Fruit fly (Drosophila melanogaster) whole organism, adult: ENCODE data around the gene CG31793.

Experiments
- CG11617 ChIP-seq: fragments of 200-800 bp; sonication (Bioruptor generic); optimal IDR thresholded peaks from 2 replicates; lab custom pipeline; 2017; ENCODE audit warnings: mild to moderate bottlenecking, missing biosample characterization, missing genetic modification reagents, missing genetic modification characterization
- CG12768 ChIP-seq: fragments of 200-800 bp; sonication (Bioruptor generic); optimal IDR thresholded peaks from 2 replicates; lab custom pipeline; 2017; ENCODE audit warnings: missing biosample characterization, missing genetic modification characterization, mild to moderate bottlenecking, moderate library complexity, missing genetic modification reagents
- CG14711 ChIP-seq: fragments of 200-800 bp; sonication (Bioruptor generic); optimal IDR thresholded peaks from 2 replicates; lab custom pipeline; 2018; ENCODE audit warnings: missing biosample characterization, mild to moderate bottlenecking, missing genetic modification characterization, moderate library complexity
- CG1620 ChIP-seq: fragments of 200-800 bp; sonication (Bioruptor generic); optimal IDR thresholded peaks from 2 replicates; lab custom pipeline; 2016; ENCODE audit warnings: missing biosample characterization, missing genetic modification characterization
- CG33017 ChIP-seq: fragments of 200-800 bp; sonication (Bioruptor generic); optimal IDR thresholded peaks from 2 replicates; lab custom pipeline; 2018; ENCODE audit warnings: missing biosample characterization, mild to moderate bottlenecking, missing genetic modification characterization, moderate library complexity
- CG5204 ChIP-seq: fragments of 200-800 bp; sonication (Bioruptor generic); optimal IDR thresholded peaks from 2 replicates; lab custom pipeline; 2016; ENCODE audit warnings: missing biosample characterization, missing genetic modification characterization
- CG7045 ChIP-seq: fragments of 200-800 bp; sonication (Bioruptor generic); optimal IDR thresholded peaks from 2 replicates; lab custom pipeline; 2017; ENCODE audit warnings: missing biosample characterization, mild to moderate bottlenecking, missing genetic modification characterization
- CG7101 ChIP-seq: fragments of 200-800 bp; sonication (Bioruptor generic); optimal IDR thresholded peaks from 2 replicates; lab custom pipeline; 2018; ENCODE audit warnings: missing biosample characterization, mild to moderate bottlenecking, missing genetic modification characterization, moderate library complexity
- Clk ChIP-seq: fragments of 200-800 bp; sonication (Bioruptor generic); optimal IDR thresholded peaks from 2 replicates; lab custom pipeline; 2017; ENCODE audit warnings: missing biosample characterization, missing genetic modification characterization
- Crg-1 ChIP-seq: fragments of 200-800 bp; sonication (Bioruptor generic); optimal IDR thresholded peaks from 2 replicates; lab custom pipeline; 2016; ENCODE audit warnings: missing biosample characterization, missing genetic modification characterization
- Hr96 ChIP-seq: fragments of 200-800 bp; sonication (Bioruptor generic); optimal IDR thresholded peaks from 2 replicates; lab custom pipeline; 2016; ENCODE audit warnings: missing biosample characterization, missing genetic modification characterization
- Mnt ChIP-seq: fragments of 200-800 bp; sonication (Bioruptor generic); optimal IDR thresholded peaks from 2 replicates; lab custom pipeline; 2016; ENCODE audit warnings: missing biosample characterization, mild to moderate bottlenecking, missing genetic modification characterization
- bab1 ChIP-seq: fragments of 200-800 bp; sonication (Bioruptor generic); optimal IDR thresholded peaks from 3 replicates; lab custom pipeline; 2019; ENCODE audit warnings: missing biosample characterization, mild to moderate bottlenecking, missing genetic modification characterization, moderate library complexity
- cic ChIP-seq: fragments of 200-800 bp; sonication (Bioruptor generic); optimal IDR thresholded peaks from 2 replicates; lab custom pipeline; 2017; ENCODE audit warnings: missing biosample characterization, mild to moderate bottlenecking, missing genetic modification characterization, moderate library complexity
- cnc ChIP-seq, 2 experiments: fragments of >200 bp; optimal IDR thresholded peaks; 2 replicates each; lab custom pipeline; 2017
- kay ChIP-seq: fragments of 200-800 bp; sonication (Bioruptor generic); peaks from one replicate; lab custom pipeline; 2016; ENCODE audit warnings: missing biosample characterization, missing genetic modification characterization, borderline replicate concordance
- ovo ChIP-seq: fragments of 200-800 bp; sonication (Bioruptor generic); optimal IDR thresholded peaks from 2 replicates; lab custom pipeline; 2016; ENCODE audit warnings: missing biosample characterization, missing genetic modification characterization
- pad ChIP-seq: fragments of 200-800 bp; sonication (Bioruptor generic); optimal IDR thresholded peaks from 3 replicates; lab custom pipeline; 2017; ENCODE audit warnings: missing biosample characterization, missing genetic modification characterization, mild to moderate bottlenecking, moderate library complexity, missing genetic modification reagents
- tj ChIP-seq: fragments of 200-800 bp; sonication (Bioruptor generic); optimal IDR thresholded peaks from 3 replicates; lab custom pipeline; 2017; ENCODE audit warnings: missing biosample characterization, mild to moderate bottlenecking, missing genetic modification characterization, moderate library complexity
- toe ChIP-seq: fragments of 200-800 bp; sonication (Bioruptor generic); optimal IDR thresholded peaks from 2 replicates; lab custom pipeline; 2016; ENCODE audit warnings: missing biosample characterization, missing genetic modification characterization

Gene CG31793

dm6 chr2L:18974063-18974779 lies 28.9 kb upstream of the CG31793 start, which contains the start of the genes L2HGDH and CG10431:
L2HGDH (minus strand) TSS chr2L:18974448.
CG10431 (plus strand) TSS chr2L:18974710.
- TF ChIP-seq bab1 (GFP tag; lab: Kevin White, UChicago) (peak; percentile 47), CG33017 (peak; percentile 63), tj (GFP tag; lab: Kevin White, UChicago) (peak; percentile 76), CG7101 (peak; percentile 78), CG1620 (GFP tag; lab: Kevin White, UChicago) (peak; percentile 59), Hr96 (GFP tag; lab: Kevin White, UChicago) (peak; percentile 60), pad (GFP tag; lab: Kevin White, UChicago) (peak; percentile 73), CG11617 (peak; percentile 83), CG14711 (tag; lab: Kevin White, UChicago) (peak; percentile 68), Clk (GFP tag; lab: Kevin White, UChicago) (peak; percentile 57), CG12768 (GFP tag; lab: Kevin White, UChicago) (peak; percentile 80), kay (GFP tag; lab: Kevin White, UChicago) (no peak), cic (GFP tag; lab: Kevin White, UChicago) (peak; percentile 84), CG7045 (GFP tag; lab: Kevin White, UChicago) (peak; percentile 56), toe (GFP tag; lab: Kevin White, UChicago) (peak; percentile 83), ovo (peak; percentile 81), cnc (optimal IDR thresholded peaks at IDR 0.05; lab: Kevin White, UChicago) (no peak), Crg-1 (GFP tag; lab: Kevin White, UChicago) (peak; percentile 77), CG5204 (GFP tag; lab: Kevin White, UChicago) (no peak), Mnt (GFP tag; lab: Kevin White, UChicago) (peak; percentile 80)

DNA sequence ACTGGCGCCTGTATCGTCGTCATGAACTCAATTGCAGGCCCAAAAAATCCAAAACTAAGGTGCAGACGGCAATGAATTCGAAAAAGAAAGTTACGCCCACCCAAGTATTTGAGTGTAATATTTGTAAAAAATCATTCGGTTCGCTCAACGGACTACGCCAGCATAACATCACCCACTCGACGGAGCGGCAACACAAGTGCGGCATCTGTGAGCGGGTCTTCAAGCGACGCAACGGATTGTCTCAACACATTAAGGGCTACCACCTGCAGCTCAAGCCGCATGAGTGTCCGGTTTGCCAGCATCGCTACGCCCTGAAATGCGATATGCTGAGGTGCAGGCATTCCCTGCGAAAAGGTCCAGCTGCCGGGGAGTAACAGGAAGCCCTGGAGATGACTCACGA lies 26.4 kb upstream of the CG31793 start:
- TF ChIP-seq CG11617 (no peak), pad (GFP tag; lab: Kevin White, UChicago) (no peak), CG7045 (GFP tag; lab: Kevin White, UChicago) (no peak), CG14711 (tag; lab: Kevin White, UChicago) (no peak), CG5204 (GFP tag; lab: Kevin White, UChicago) (no peak), ovo (no peak)

dm6 chr2L:18978923-18979322 lies 24.2 kb upstream of the CG31793 start:
- TF ChIP-seq CG5204 (GFP tag; lab: Kevin White, UChicago) (no peak), tj (GFP tag; lab: Kevin White, UChicago) (no peak), Mnt (GFP tag; lab: Kevin White, UChicago) (no peak), pad (GFP tag; lab: Kevin White, UChicago) (no peak), CG1620 (GFP tag; lab: Kevin White, UChicago) (no peak), kay (GFP tag; lab: Kevin White, UChicago) (no peak), CG14711 (tag; lab: Kevin White, UChicago) (no peak), Hr96 (GFP tag; lab: Kevin White, UChicago) (no peak), CG7101 (no peak), ovo (no peak)

dm6 chr2L:18979407-18979806 lies 23.8 kb upstream of the CG31793 start:
- TF ChIP-seq kay (GFP tag; lab: Kevin White, UChicago) (no peak), cic (GFP tag; lab: Kevin White, UChicago) (no peak), Mnt (GFP tag; lab: Kevin White, UChicago) (no peak), Hr96 (GFP tag; lab: Kevin White, UChicago) (no peak)

DNA sequence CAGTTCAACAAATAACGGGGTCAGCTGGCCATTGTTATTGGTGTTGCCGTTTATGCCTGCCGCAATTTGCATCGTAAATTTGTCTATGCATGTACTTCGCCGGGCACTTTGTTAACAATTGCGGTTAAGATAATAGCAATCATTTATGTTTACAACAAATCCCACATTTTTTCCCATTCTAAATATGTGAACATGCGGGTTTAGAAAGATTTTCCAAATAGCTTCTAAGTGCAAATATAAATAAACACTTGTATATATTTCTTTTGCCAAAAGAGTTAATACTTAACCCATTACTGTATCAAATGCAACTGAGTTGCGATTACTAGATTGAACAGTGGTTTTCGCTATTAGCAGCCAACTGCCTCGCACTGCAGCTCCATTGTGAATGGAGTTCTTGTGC lies 22.2 kb upstream of the CG31793 start:
- no peak for TF ChIP-seq tj (GFP tag; lab: Kevin White, UChicago)
- no peak for TF ChIP-seq Crg-1 (GFP tag; lab: Kevin White, UChicago)
- no peak for TF ChIP-seq CG7045 (GFP tag; lab: Kevin White, UChicago)
- TF ChIP-seq cnc (optimal IDR thresholded peaks at IDR 0.05; lab: Kevin White, UChicago) = no peak
- TF ChIP-seq CG33017 = no peak
- TF ChIP-seq CG12768 (GFP tag; lab: Kevin White, UChicago) = no peak
- no peak for TF ChIP-seq kay (GFP tag; lab: Kevin White, UChicago)
- no peak for TF ChIP-seq Clk (GFP tag; lab: Kevin White, UChicago)
- TF ChIP-seq ovo = no peak
- no peak for TF ChIP-seq Mnt (GFP tag; lab: Kevin White, UChicago)
- no peak for TF ChIP-seq cic (GFP tag; lab: Kevin White, UChicago)
- TF ChIP-seq CG14711 (tag; lab: Kevin White, UChicago) = no peak
- no peak for TF ChIP-seq CG11617
- no peak for TF ChIP-seq bab1 (GFP tag; lab: Kevin White, UChicago)
- no peak for TF ChIP-seq pad (GFP tag; lab: Kevin White, UChicago)
- no peak for TF ChIP-seq toe (GFP tag; lab: Kevin White, UChicago)
- TF ChIP-seq CG7101 = no peak
- TF ChIP-seq CG1620 (GFP tag; lab: Kevin White, UChicago) = no peak
- TF ChIP-seq Hr96 (GFP tag; lab: Kevin White, UChicago) = no peak
- TF ChIP-seq CG5204 (GFP tag; lab: Kevin White, UChicago) = no peak

DNA sequence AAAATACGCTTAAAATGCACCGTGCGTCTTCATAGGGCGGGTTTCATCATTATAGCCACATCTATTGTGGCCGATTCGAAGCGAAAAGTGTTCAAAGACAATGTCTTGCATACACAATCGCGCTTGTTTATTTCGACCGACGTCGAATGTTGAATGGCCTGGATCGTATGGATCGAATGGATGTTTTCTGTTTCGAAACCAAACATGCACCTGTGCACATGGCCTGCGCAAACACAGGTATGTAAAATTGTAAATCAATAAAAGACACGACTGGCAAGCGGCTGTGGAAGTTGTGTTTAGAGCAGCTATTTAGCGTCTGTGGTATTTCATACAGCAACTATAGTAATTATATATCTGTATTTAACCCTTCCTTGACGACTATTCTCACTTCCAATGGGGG lies 21.7 kb upstream of the CG31793 start:
- TF ChIP-seq cic (GFP tag; lab: Kevin White, UChicago) (no peak), CG12768 (GFP tag; lab: Kevin White, UChicago) (no peak), toe (GFP tag; lab: Kevin White, UChicago) (no peak), CG14711 (tag; lab: Kevin White, UChicago) (no peak), Clk (GFP tag; lab: Kevin White, UChicago) (no peak)
